Fruit fly (Drosophila melanogaster): ENCODE data around the gene CG7627.

- TF ChIP-seq Snoo (tag; optimal IDR thresholded peaks at IDR 0.05) (no peak), rn (GFP tag; IDR thresholded peaks at IDR 0.05) (no peak), CG9948 (tag; optimal IDR thresholded peaks at IDR 0.05) (no peak), CG32121 (GFP tag; IDR thresholded peaks at IDR 0.05) (no peak), EcR (GFP tag; optimal IDR thresholded peaks at IDR 0.05) (no peak), Pif1A (GFP tag; optimal IDR thresholded peaks at IDR 0.05) (no peak), CG17806 (tag; optimal IDR thresholded peaks at IDR 0.05) (no peak), CG4496 (GFP tag; IDR thresholded peaks at IDR 0.05) (no peak), CG12605 (GFP tag; IDR thresholded peaks at IDR 0.05) (no peak)
These were observed 33.7 kb downstream of the CG7627 start for dm6 chr2L:8328526-8329097.
